Worm (Caenorhabditis elegans): ENCODE measurements around the gene sel-2.

The sel-2 gene

DNA sequence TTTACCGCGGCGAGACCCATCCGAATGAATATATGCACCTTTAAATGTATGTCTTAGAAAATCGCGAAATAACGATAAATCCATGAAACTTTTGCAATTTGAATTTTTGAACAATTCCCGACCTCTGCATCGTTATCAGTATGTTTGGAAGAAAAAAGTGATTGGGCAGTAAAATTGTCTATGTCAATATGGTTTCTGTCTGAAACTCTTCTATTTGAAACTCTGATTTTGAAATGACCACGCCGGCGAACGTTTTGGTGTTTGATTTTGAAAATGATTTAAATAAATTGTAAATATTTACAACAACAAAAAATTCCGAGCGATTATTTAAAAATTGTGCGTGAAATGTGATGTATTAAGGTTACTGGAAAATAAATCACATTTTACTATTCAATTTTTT lies 50.9 kb downstream of the sel-2 start:
- TF ChIP-seq Y55F3AM.14 (GFP tag; optimal IDR thresholded peaks at IDR 0.05), result no peak
- TF ChIP-seq sma-9 (GFP tag; optimal IDR thresholded peaks at IDR 0.05), result peak; percentile 22
- TF ChIP-seq sma-9 (tag; optimal IDR thresholded peaks at IDR 0.05), result no peak
- TF ChIP-seq nhr-10 (tag; optimal IDR thresholded peaks at IDR 0.05), result no peak
- no peak for TF ChIP-seq gmeb-1 (tag; optimal IDR thresholded peaks at IDR 0.05)
- TF ChIP-seq ceh-16 (tag; optimal IDR thresholded peaks at IDR 0.05), result no peak
- no peak for TF ChIP-seq egl-27 (tag; optimal IDR thresholded peaks at IDR 0.05)
- no peak for TF ChIP-seq ceh-82 (tag; optimal IDR thresholded peaks at IDR 0.05)
- TF ChIP-seq ZK546.5 (tag; optimal IDR thresholded peaks at IDR 0.05), result no peak
- TF ChIP-seq nhr-21 (tag; optimal IDR thresholded peaks at IDR 0.05), result no peak
- no peak for TF ChIP-seq unc-62 (GFP tag; optimal IDR thresholded peaks at IDR 0.05)
- TF ChIP-seq nhr-129 (tag; optimal IDR thresholded peaks at IDR 0.05), result no peak
- no peak for TF ChIP-seq nhr-12 (tag; optimal IDR thresholded peaks at IDR 0.05)
- peak; percentile 18 for TF ChIP-seq fos-1 (tag; optimal IDR thresholded peaks at IDR 0.05)

DNA sequence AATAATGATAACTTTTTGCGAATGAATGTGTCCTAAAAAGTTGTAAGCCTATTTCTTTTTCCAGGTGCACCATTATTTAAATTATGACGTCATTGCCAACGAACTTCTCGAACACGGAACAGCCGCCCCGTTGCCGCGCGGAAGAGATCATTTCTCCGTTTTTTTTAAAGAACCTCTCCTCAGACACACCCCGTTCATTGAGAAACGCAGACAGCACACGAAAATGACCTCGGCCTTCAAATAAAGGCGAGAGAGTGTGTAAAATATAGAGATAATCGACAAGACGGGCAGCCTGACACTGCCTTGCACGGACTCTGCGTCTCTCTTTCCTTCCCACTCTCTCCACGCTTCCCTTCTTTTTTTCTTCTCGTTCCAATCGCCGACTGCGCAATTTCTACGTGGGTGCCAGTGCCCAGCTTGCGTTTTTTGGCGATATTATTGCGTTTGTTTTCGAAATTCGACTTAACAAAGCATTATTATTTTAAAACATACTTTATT lies 51.7 kb downstream of the sel-2 start:
- TF ChIP-seq nhr-10 (tag; optimal IDR thresholded peaks at IDR 0.05), result no peak
- peak; percentile 34 for TF ChIP-seq egl-27 (tag; optimal IDR thresholded peaks at IDR 0.05)
- peak; percentile 40 for TF ChIP-seq lin-13 (GFP tag; optimal IDR thresholded peaks at IDR 0.05)
- peak; percentile 45 for TF ChIP-seq peb-1 (tag; optimal IDR thresholded peaks at IDR 0.05)
- TF ChIP-seq mbf-1 (tag; optimal IDR thresholded peaks at IDR 0.05), result no peak
- peak; percentile 80 for TF ChIP-seq nhr-21 (tag; optimal IDR thresholded peaks at IDR 0.05)
- TF ChIP-seq lin-11 (tag; optimal IDR thresholded peaks at IDR 0.05), result peak; percentile 72
- TF ChIP-seq lsy-2 (tag; optimal IDR thresholded peaks at IDR 0.05), result peak; percentile 64 to 82
- TF ChIP-seq unc-55 (GFP tag; optimal IDR thresholded peaks at IDR 0.05), result peak; percentile 69
- no peak for TF ChIP-seq ztf-1 (GFP tag; conservative IDR thresholded peaks at IDR 0.05)
- TF ChIP-seq mab-5 (tag; optimal IDR thresholded peaks at IDR 0.05), result peak; percentile 75
- peak; percentile 82 for TF ChIP-seq fos-1 (tag; optimal IDR thresholded peaks at IDR 0.05)
- TF ChIP-seq snpc-4 (tag; optimal IDR thresholded peaks at IDR 0.05), result no peak
- no peak for TF ChIP-seq nhr-23 (tag; optimal IDR thresholded peaks at IDR 0.05)
- TF ChIP-seq nhr-6 (tag; optimal IDR thresholded peaks at IDR 0.05), result peak; percentile 45
- peak; percentile 84 for TF ChIP-seq nhr-25 (tag; optimal IDR thresholded peaks at IDR 0.05)
- no peak for TF ChIP-seq nhr-11 (tag; optimal IDR thresholded peaks at IDR 0.05)
- TF ChIP-seq C34F6.9 (tag; optimal IDR thresholded peaks at IDR 0.05), result peak; percentile 80
- TF ChIP-seq Y55F3AM.14 (GFP tag; optimal IDR thresholded peaks at IDR 0.05), result peak; percentile 72
- TF ChIP-seq nhr-129 (tag; optimal IDR thresholded peaks at IDR 0.05), result peak; percentile 64
- peak; percentile 37 for TF ChIP-seq ceh-16 (tag; optimal IDR thresholded peaks at IDR 0.05)
- no peak for TF ChIP-seq elt-1 (tag; optimal IDR thresholded peaks at IDR 0.05)
- TF ChIP-seq nhr-77 (tag; optimal IDR thresholded peaks at IDR 0.05), result no peak
- TF ChIP-seq aly-2 (tag; optimal IDR thresholded peaks at IDR 0.05), result no peak
- no peak for TF ChIP-seq lin-39 (tag; optimal IDR thresholded peaks at IDR 0.05)
- peak; percentile 54 for TF ChIP-seq unc-62 (GFP tag; optimal IDR thresholded peaks at IDR 0.05)
- TF ChIP-seq blmp-1 (tag; optimal IDR thresholded peaks at IDR 0.05; ENCODE audit: insufficient read depth), result no peak
- peak; percentile 38 for TF ChIP-seq sem-4 (tag; optimal IDR thresholded peaks at IDR 0.05)
- TF ChIP-seq sma-9 (GFP tag; optimal IDR thresholded peaks at IDR 0.05), result peak; percentile 83
- no peak for TF ChIP-seq sma-9 (tag; optimal IDR thresholded peaks at IDR 0.05)
- TF ChIP-seq ceh-82 (tag; optimal IDR thresholded peaks at IDR 0.05), result no peak
- no peak for TF ChIP-seq skn-1 (tag; optimal IDR thresholded peaks at IDR 0.05)
- TF ChIP-seq elt-3 (tag; optimal IDR thresholded peaks at IDR 0.05), result no peak
- TF ChIP-seq F13H6.1 (tag; optimal IDR thresholded peaks at IDR 0.05), result peak; percentile 86
- no peak for TF ChIP-seq nhr-12 (tag; optimal IDR thresholded peaks at IDR 0.05)
- peak; percentile 77 for TF ChIP-seq sma-3 (GFP tag; optimal IDR thresholded peaks at IDR 0.05)
- no peak for TF ChIP-seq ZK546.5 (tag; optimal IDR thresholded peaks at IDR 0.05)
- peak; percentile 59 for TF ChIP-seq crh-2 (tag; optimal IDR thresholded peaks at IDR 0.05)
- no peak for TF ChIP-seq alr-1 (tag; optimal IDR thresholded peaks at IDR 0.05)
- no peak for TF ChIP-seq dmd-4 (tag; optimal IDR thresholded peaks at IDR 0.05)
- no peak for TF ChIP-seq nhr-237 (tag; optimal IDR thresholded peaks at IDR 0.05)
- TF ChIP-seq zag-1 (tag; optimal IDR thresholded peaks at IDR 0.05), result peak; percentile 12
- no peak for TF ChIP-seq ztf-11 (tag; optimal IDR thresholded peaks at IDR 0.05)
- TF ChIP-seq ama-1 (optimal IDR thresholded peaks at IDR 0.05), result peak; percentile 66
- TF ChIP-seq R02D3.7 (tag; optimal IDR thresholded peaks at IDR 0.05), result no peak
- peak; percentile 59 for TF ChIP-seq gmeb-1 (tag; optimal IDR thresholded peaks at IDR 0.05)
- peak; percentile 51 to 58 for TF ChIP-seq mdl-1 (tag; optimal IDR thresholded peaks at IDR 0.05)
- TF ChIP-seq unc-39 (tag; optimal IDR thresholded peaks at IDR 0.05), result no peak
- TF ChIP-seq ztf-4 (tag; optimal IDR thresholded peaks at IDR 0.05), result peak; percentile 53

Measured in whole organism, L2 larva.